Worm (Caenorhabditis elegans) whole organism, L2 larva: ENCODE measurements around the gene ZK1290.1.

Experiments used
- C34F6.9 ChIP-seq: fragments of 150-350 bp; optimal IDR thresholded peaks from 2 replicates; lab custom pipeline; 2014; ENCODE audit warnings: missing biosample characterization, missing genetic modification characterization
- F13H6.1 ChIP-seq: sonication (generic microtip); optimal IDR thresholded peaks from 2 replicates; lab custom pipeline; 2016; ENCODE audit warnings: missing genetic modification characterization, missing compliant biosample characterization
- R02D3.7 ChIP-seq: fragments of 150-350 bp; optimal IDR thresholded peaks from 2 replicates; lab custom pipeline; 2014; ENCODE audit warnings: missing biosample characterization, missing genetic modification characterization
- Y55F3AM.14 ChIP-seq: fragments of 200-800 bp; sonication (Bioruptor generic); optimal IDR thresholded peaks from 2 replicates; lab custom pipeline; 2018; ENCODE audit warnings: mild to moderate bottlenecking, missing genetic modification characterization, missing compliant biosample characterization
- ZK546.5 ChIP-seq: sonication (generic microtip); optimal IDR thresholded peaks from 2 replicates; lab custom pipeline; 2017; ENCODE audit warnings: missing biosample characterization, missing genetic modification characterization
- alr-1 ChIP-seq: fragments of 150-350 bp; optimal IDR thresholded peaks from 2 replicates; lab custom pipeline; 2014; ENCODE audit warnings: missing biosample characterization, missing genetic modification characterization
- aly-2 ChIP-seq: fragments of 150-350 bp; optimal IDR thresholded peaks from 2 replicates; lab custom pipeline; 2014; ENCODE audit warnings: missing biosample characterization, missing genetic modification characterization
- ama-1 ChIP-seq: fragments of 150-350 bp; optimal IDR thresholded peaks from 2 replicates; lab custom pipeline; 2018; ENCODE audit warnings: inconsistent platforms
- blmp-1 ChIP-seq: sonication (generic microtip); optimal IDR thresholded peaks from 2 replicates; lab custom pipeline; 2017; ENCODE audit warnings: missing genetic modification characterization, mild to moderate bottlenecking, missing compliant biosample characterization, antibody characterized with exemption, moderate library complexity; ENCODE audit not compliant: insufficient read depth
- ceh-82 ChIP-seq: fragments of 150-350 bp; optimal IDR thresholded peaks from 2 replicates; lab custom pipeline; 2014; ENCODE audit warnings: missing biosample characterization, missing genetic modification characterization
- crh-2 ChIP-seq: sonication (generic microtip); optimal IDR thresholded peaks from 2 replicates; lab custom pipeline; 2017; ENCODE audit warnings: missing biosample characterization, missing genetic modification characterization
- dmd-4 ChIP-seq: sonication (generic microtip); optimal IDR thresholded peaks from 2 replicates; lab custom pipeline; 2017; ENCODE audit warnings: missing biosample characterization, missing genetic modification characterization
- egl-27 ChIP-seq: sonication (generic microtip); optimal IDR thresholded peaks from 3 replicates; lab custom pipeline; 2017; ENCODE audit warnings: missing biosample characterization, missing genetic modification reagents, missing genetic modification characterization
- elt-3 ChIP-seq: sonication (generic microtip); optimal IDR thresholded peaks from 2 replicates; lab custom pipeline; 2017; ENCODE audit warnings: missing biosample characterization, missing genetic modification characterization
- fos-1 ChIP-seq: fragments of 150-350 bp; optimal IDR thresholded peaks from 2 replicates; lab custom pipeline; 2014; ENCODE audit warnings: missing biosample characterization, missing genetic modification characterization
- gmeb-1 ChIP-seq: fragments of 150-350 bp; optimal IDR thresholded peaks from 2 replicates; lab custom pipeline; 2014; ENCODE audit warnings: missing biosample characterization, missing genetic modification characterization
- lin-11 ChIP-seq: fragments of 150-350 bp; sonication (generic microtip); optimal IDR thresholded peaks from 2 replicates; lab custom pipeline; 2014; ENCODE audit warnings: missing biosample characterization, missing genetic modification characterization, inconsistent platforms, mixed read lengths
- lin-13 ChIP-seq: fragments of 150-350 bp; optimal IDR thresholded peaks from 2 replicates; lab custom pipeline; 2014; ENCODE audit warnings: missing biosample characterization, missing genetic modification reagents, missing genetic modification characterization
- lsy-2 ChIP-seq, 2 experiments: fragments of 150-350 bp in 1 of 2; sonication (generic microtip) in 1 of 2; optimal IDR thresholded peaks; 2 replicates each; lab custom pipeline; 2014 to 2017; ENCODE audit warnings: missing biosample characterization in 2 of 2, missing genetic modification characterization in 2 of 2
- mab-5 ChIP-seq: fragments of 150-350 bp; optimal IDR thresholded peaks from 2 replicates; lab custom pipeline; 2014; ENCODE audit warnings: missing biosample characterization, missing genetic modification characterization
- mdl-1 ChIP-seq, 2 experiments: fragments of 150-350 bp in 1 of 2; sonication (generic microtip) in 1 of 2; optimal IDR thresholded peaks; 2 replicates each; lab custom pipeline; 2017; ENCODE audit warnings: missing biosample characterization in 2 of 2, missing genetic modification characterization in 2 of 2
- nhr-10 ChIP-seq: sonication (generic microtip); optimal IDR thresholded peaks from 2 replicates; lab custom pipeline; 2017; ENCODE audit warnings: missing biosample characterization, missing genetic modification characterization
- nhr-11 ChIP-seq: fragments of 150-350 bp; optimal IDR thresholded peaks from 2 replicates; lab custom pipeline; 2014; ENCODE audit warnings: missing biosample characterization, missing genetic modification characterization
- nhr-12 ChIP-seq: fragments of 150-350 bp; optimal IDR thresholded peaks from 2 replicates; lab custom pipeline; 2014; ENCODE audit warnings: missing biosample characterization, missing genetic modification characterization
- nhr-129 ChIP-seq: fragments of 150-350 bp; optimal IDR thresholded peaks from 2 replicates; lab custom pipeline; 2014; ENCODE audit warnings: missing biosample characterization, missing genetic modification characterization
- nhr-21 ChIP-seq: fragments of 150-350 bp; optimal IDR thresholded peaks from 2 replicates; lab custom pipeline; 2014; ENCODE audit warnings: missing biosample characterization, missing genetic modification characterization
- nhr-23 ChIP-seq: fragments of 150-350 bp; optimal IDR thresholded peaks from 2 replicates; lab custom pipeline; 2014; ENCODE audit warnings: missing biosample characterization, missing genetic modification reagents, missing genetic modification characterization
- nhr-237 ChIP-seq: fragments of 150-350 bp; optimal IDR thresholded peaks from 2 replicates; lab custom pipeline; 2014; ENCODE audit warnings: missing biosample characterization, missing genetic modification characterization
- nhr-25 ChIP-seq: fragments of 150-350 bp; sonication (generic microtip); optimal IDR thresholded peaks from 3 replicates; lab custom pipeline; 2014; ENCODE audit warnings: missing biosample characterization, missing genetic modification characterization
- nhr-6 ChIP-seq: fragments of 150-350 bp; optimal IDR thresholded peaks from 2 replicates; lab custom pipeline; 2014; ENCODE audit warnings: missing biosample characterization, missing genetic modification characterization
- nhr-77 ChIP-seq: fragments of 150-350 bp; optimal IDR thresholded peaks from 2 replicates; lab custom pipeline; 2014; ENCODE audit warnings: missing biosample characterization, missing genetic modification characterization
- peb-1 ChIP-seq: fragments of 150-350 bp; optimal IDR thresholded peaks from 2 replicates; lab custom pipeline; 2014; ENCODE audit warnings: missing biosample characterization, missing genetic modification characterization
- skn-1 ChIP-seq: sonication (generic microtip); optimal IDR thresholded peaks from 2 replicates; lab custom pipeline; 2017; ENCODE audit warnings: missing biosample characterization, missing genetic modification characterization
- sma-3 ChIP-seq: sonication (generic microtip); optimal IDR thresholded peaks from 2 replicates; lab custom pipeline; 2016; ENCODE audit warnings: missing genetic modification reagents, missing genetic modification characterization, missing compliant biosample characterization
- sma-9 ChIP-seq, 2 experiments: fragments of 150-350 bp in 1 of 2; sonication (generic microtip) in 1 of 2; optimal IDR thresholded peaks; 2 replicates each; lab custom pipeline; 2014 to 2016; ENCODE audit warnings: missing genetic modification characterization in 2 of 2, mild to moderate bottlenecking in 1 of 2, missing biosample characterization in 1 of 2, missing compliant biosample characterization in 1 of 2, missing genetic modification reagents in 1 of 2, moderate library complexity in 1 of 2
- snpc-4 ChIP-seq: fragments of 150-350 bp; optimal IDR thresholded peaks from 2 replicates; lab custom pipeline; 2014; ENCODE audit warnings: missing biosample characterization, missing genetic modification characterization
- unc-55 ChIP-seq: fragments of 150-350 bp; sonication (generic microtip); optimal IDR thresholded peaks from 3 replicates; lab custom pipeline; 2014; ENCODE audit warnings: missing biosample characterization, missing genetic modification reagents, missing genetic modification characterization
- unc-62 ChIP-seq: fragments of 150-350 bp; optimal IDR thresholded peaks from 2 replicates; lab custom pipeline; 2014; ENCODE audit warnings: missing biosample characterization, missing genetic modification reagents, missing genetic modification characterization
- ztf-11 ChIP-seq: sonication (generic microtip); optimal IDR thresholded peaks from 2 replicates; lab custom pipeline; 2017; ENCODE audit warnings: missing biosample characterization, missing genetic modification characterization
- ztf-4 ChIP-seq: fragments of 150-350 bp; optimal IDR thresholded peaks from 2 replicates; lab custom pipeline; 2014; ENCODE audit warnings: missing biosample characterization, missing genetic modification characterization

The ZK1290.1 gene

DNA sequence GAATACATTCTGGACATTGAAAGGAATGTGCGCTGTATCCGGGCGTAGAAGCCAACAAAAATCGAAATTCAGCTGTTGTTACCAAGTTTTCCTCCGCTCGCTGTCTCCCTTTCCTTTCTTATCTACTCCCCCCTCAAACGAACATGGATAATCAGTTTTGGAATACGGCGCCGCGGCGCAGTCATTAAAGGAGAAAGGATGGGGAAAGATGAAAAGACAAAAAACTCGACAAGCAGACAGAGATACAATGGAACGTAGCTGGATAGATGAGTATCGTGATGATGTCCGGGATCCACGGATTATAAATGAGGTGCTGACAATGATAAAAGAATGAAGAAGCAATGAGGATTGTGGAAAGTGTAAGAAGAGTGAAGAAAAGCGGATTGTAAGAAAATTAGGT lies 16.2 kb upstream of the ZK1290.1 start:
- TF ChIP-seq R02D3.7 (tag; lab: Kevin White, UChicago), result no peak
- no peak for TF ChIP-seq ztf-4 (tag; lab: Kevin White, UChicago)
- no peak for TF ChIP-seq aly-2 (tag; lab: Kevin White, UChicago)
- no peak for TF ChIP-seq ZK546.5
- no peak for TF ChIP-seq egl-27 (tag; lab: Kevin White, UChicago)
- no peak for TF ChIP-seq nhr-237 (tag; lab: Kevin White, UChicago)
- TF ChIP-seq nhr-11 (tag; lab: Kevin White, UChicago), result no peak
- no peak for TF ChIP-seq mab-5 (tag; lab: Kevin White, UChicago)
- TF ChIP-seq snpc-4 (tag; lab: Kevin White, UChicago), result no peak
- no peak for TF ChIP-seq nhr-6 (tag; lab: Kevin White, UChicago)
- no peak for TF ChIP-seq gmeb-1 (tag; lab: Kevin White, UChicago)
- TF ChIP-seq F13H6.1 (tag; lab: Kevin White, UChicago), result no peak
- TF ChIP-seq ztf-11 (tag; lab: Kevin White, UChicago), result no peak
- TF ChIP-seq lin-13 (GFP tag; lab: Kevin White, UChicago), result no peak
- no peak for TF ChIP-seq nhr-129 (tag; lab: Kevin White, UChicago)
- no peak for TF ChIP-seq nhr-25 (tag; lab: Kevin White, UChicago)
- peak; percentile 7 for TF ChIP-seq fos-1 (tag; lab: Kevin White, UChicago)
- TF ChIP-seq ama-1 (lab: Kevin White, UChicago), result peak; percentile 74
- TF ChIP-seq alr-1 (tag; lab: Kevin White, UChicago), result no peak
- TF ChIP-seq nhr-21, result peak; percentile 74
- no peak for TF ChIP-seq nhr-77 (tag; lab: Kevin White, UChicago)
- no peak for TF ChIP-seq elt-3 (tag; lab: Kevin White, UChicago)
- TF ChIP-seq nhr-10 (tag; lab: Kevin White, UChicago), result no peak
- no peak for TF ChIP-seq ceh-82 (tag; lab: Kevin White, UChicago)
- TF ChIP-seq skn-1 (tag; lab: Kevin White, UChicago), result no peak
- TF ChIP-seq sma-3 (GFP tag; lab: Kevin White, UChicago), result no peak
- TF ChIP-seq mdl-1 (tag; optimal IDR thresholded peaks at IDR 0.05; lab: Kevin White, UChicago), result no peak
- no peak for TF ChIP-seq lin-11 (tag; lab: Kevin White, UChicago)
- TF ChIP-seq unc-62 (GFP tag; lab: Kevin White, UChicago), result no peak
- peak; percentile 5 for TF ChIP-seq blmp-1 (tag; lab: Kevin White, UChicago)
- no peak for TF ChIP-seq nhr-12
- TF ChIP-seq unc-55 (GFP tag; lab: Kevin White, UChicago), result peak; percentile 35

DNA sequence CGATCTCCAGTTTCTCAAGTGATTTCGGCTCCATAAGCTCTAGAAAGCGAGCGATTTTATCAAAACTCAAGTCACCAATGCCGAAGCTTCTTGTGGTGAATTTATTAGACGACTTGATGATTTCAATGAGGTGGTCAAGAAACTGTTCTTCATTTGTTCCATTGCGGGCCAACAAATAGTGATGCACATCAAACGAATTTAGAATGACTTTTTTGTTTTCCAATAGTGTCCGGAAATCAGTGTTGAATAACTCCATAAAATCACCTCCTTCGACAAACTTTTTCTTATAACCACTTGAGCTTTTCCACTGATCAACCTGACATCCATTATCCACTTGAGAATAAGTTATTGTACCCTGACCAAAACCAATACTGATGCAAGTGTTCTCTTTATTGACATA lies 14.3 kb upstream of the ZK1290.1 start:
- no peak for TF ChIP-seq ama-1 (lab: Kevin White, UChicago)
- no peak for TF ChIP-seq egl-27 (tag; lab: Kevin White, UChicago)
- TF ChIP-seq nhr-23 (tag; lab: Kevin White, UChicago), result no peak
- TF ChIP-seq R02D3.7 (tag; lab: Kevin White, UChicago), result no peak
- TF ChIP-seq peb-1, result no peak
- no peak for TF ChIP-seq F13H6.1 (tag; lab: Kevin White, UChicago)
- no peak for TF ChIP-seq lsy-2 (tag; optimal IDR thresholded peaks at IDR 0.05; lab: Kevin White, UChicago)
- no peak for TF ChIP-seq nhr-12
- TF ChIP-seq nhr-77 (tag; lab: Kevin White, UChicago), result no peak
- TF ChIP-seq fos-1 (tag; lab: Kevin White, UChicago), result no peak
- TF ChIP-seq lin-13 (GFP tag; lab: Kevin White, UChicago), result no peak
- no peak for TF ChIP-seq skn-1 (tag; lab: Kevin White, UChicago)
- no peak for TF ChIP-seq nhr-237 (tag; lab: Kevin White, UChicago)
- TF ChIP-seq, all 48 proteins: peak for 0

DNA sequence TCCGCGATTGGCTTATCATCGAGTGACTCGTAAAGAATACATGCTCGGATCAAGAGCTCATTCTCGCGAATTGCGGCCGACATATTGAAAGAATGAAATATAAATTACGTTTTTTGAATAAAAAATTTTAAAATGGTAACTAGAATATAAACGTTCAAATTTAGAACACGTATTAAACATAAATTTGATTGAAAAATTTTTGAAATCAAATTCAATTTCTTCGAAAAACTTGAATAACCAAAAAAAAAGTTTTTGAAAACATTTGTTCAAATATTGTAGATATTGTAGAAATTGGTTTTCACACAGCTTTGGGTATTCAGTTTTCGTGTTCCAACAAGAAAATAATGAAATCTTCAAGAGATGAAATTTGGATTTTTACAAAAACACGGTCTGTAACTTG lies 13.5 kb upstream of the ZK1290.1 start, which contains the start of gene fbxa-224:
Gene fbxa-224, minus strand, starts transcription at position 101 of the 400 bp plus-strand sequence.
- no peak for TF ChIP-seq alr-1 (tag; lab: Kevin White, UChicago)
- no peak for TF ChIP-seq nhr-12
- TF ChIP-seq nhr-10 (tag; lab: Kevin White, UChicago), result no peak
- no peak for TF ChIP-seq C34F6.9 (tag; lab: Kevin White, UChicago)
- TF ChIP-seq snpc-4 (tag; lab: Kevin White, UChicago), result no peak
- TF ChIP-seq skn-1 (tag; lab: Kevin White, UChicago), result no peak
- TF ChIP-seq F13H6.1 (tag; lab: Kevin White, UChicago), result no peak
- TF ChIP-seq sma-9 (GFP tag; optimal IDR thresholded peaks at IDR 0.05; lab: Kevin White, UChicago), result no peak
- TF ChIP-seq sma-9 (tag; optimal IDR thresholded peaks at IDR 0.05; lab: Kevin White, UChicago), result no peak
- no peak for TF ChIP-seq elt-3 (tag; lab: Kevin White, UChicago)
- TF ChIP-seq gmeb-1 (tag; lab: Kevin White, UChicago), result no peak
- no peak for TF ChIP-seq unc-62 (GFP tag; lab: Kevin White, UChicago)
- no peak for TF ChIP-seq unc-55 (GFP tag; lab: Kevin White, UChicago)
- no peak for TF ChIP-seq mdl-1 (tag; optimal IDR thresholded peaks at IDR 0.05; lab: Kevin White, UChicago)
- TF ChIP-seq crh-2 (tag; lab: Kevin White, UChicago), result no peak
- TF ChIP-seq nhr-11 (tag; lab: Kevin White, UChicago), result no peak
- no peak for TF ChIP-seq dmd-4
- TF ChIP-seq Y55F3AM.14, result no peak
- TF ChIP-seq nhr-21, result no peak
